Fruit fly (Drosophila melanogaster): ENCODE measurements around the gene Stim.

Stim gene

DNA sequence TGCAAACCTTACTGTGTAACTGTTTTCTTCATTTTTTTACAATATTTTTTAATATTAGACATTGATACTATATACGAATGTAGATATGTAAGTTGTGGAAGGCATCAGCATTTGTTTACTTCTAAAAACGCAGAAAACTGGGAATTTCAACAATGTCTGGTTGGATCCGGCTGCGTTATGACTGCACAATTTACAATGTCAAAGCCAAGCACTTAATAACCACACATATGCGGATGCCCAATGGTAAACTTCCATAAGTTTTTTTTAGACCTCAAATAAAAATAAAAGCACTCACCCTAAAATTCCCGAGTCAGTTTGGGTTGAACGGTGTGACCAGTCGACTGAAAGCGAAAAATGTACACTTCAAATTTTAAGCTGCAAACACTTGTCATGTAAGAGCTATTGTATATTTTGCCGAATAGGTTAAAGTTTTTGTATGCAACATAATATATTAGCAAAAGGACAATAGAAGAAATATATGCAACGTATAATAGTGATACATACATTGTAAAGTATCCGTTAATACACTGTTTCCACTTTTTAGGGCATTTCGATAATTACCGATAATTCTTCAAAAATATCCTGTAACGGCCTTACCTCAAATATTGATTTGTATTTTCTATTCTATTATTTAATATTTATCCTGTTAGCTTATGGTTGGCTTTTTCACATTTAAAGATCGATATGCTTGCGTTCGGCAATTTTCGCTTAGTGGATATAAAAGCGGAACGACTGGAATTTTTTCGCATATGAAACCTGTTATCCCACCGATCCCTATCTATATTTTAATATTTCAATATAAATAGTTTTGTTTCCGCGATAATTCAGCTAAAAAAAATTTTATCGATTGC, at the start of gene Stim:
Stim (minus strand) TSS at position 347 of the 851 bp plus-strand sequence.
- TF ChIP-seq ttk (optimal IDR thresholded peaks at IDR 0.05), result no peak
- no peak for TF ChIP-seq insv (optimal IDR thresholded peaks at IDR 0.05)
- TF ChIP-seq h (optimal IDR thresholded peaks at IDR 0.05), result no peak
- TF ChIP-seq psq (optimal IDR thresholded peaks at IDR 0.05), result no peak
- TF ChIP-seq Myc (optimal IDR thresholded peaks at IDR 0.05), result no peak
- no peak for TF ChIP-seq Sin3A (optimal IDR thresholded peaks at IDR 0.05)

DNA sequence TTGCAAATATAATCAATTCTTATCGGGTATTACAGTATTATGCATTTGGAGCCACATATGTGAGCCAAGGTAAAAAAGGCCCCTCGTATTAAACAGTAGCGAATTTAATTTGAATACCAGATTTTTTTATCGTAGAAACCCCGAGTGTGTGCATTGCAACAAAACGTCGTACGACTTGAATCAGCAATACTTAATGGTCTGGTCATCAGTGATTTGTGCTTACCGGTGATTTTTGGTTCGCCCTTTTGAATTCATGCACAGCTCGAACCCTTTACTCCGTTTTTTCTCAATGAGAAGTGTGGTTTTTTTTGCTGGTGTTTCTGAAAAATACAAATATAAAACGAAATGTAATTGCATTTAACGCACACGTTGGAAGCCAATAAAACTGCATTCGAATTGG, 49.4 kb upstream of the Stim start:
- TF ChIP-seq insv (optimal IDR thresholded peaks at IDR 0.05), result no peak
- TF ChIP-seq ttk (optimal IDR thresholded peaks at IDR 0.05), result no peak
- no peak for TF ChIP-seq h (optimal IDR thresholded peaks at IDR 0.05)

DNA sequence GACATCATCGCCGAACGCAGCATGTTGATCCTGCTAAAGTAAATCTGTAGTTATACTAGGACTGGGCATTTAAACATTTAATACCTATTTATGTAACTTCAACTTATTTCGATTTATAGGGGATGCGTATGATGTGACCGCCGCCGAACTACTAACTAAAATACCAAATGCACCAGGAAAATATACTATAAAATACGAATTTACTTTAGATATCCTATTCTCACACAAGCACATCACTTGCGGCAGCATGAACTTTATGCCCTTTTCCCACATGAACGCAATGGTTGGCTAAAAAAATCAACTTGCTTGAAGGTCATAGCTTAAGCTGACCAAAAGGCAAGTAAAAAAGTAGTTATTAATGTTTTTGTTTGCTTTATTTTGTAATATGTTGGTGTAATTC, 46.4 kb upstream of the Stim start, which contains the start of gene ND-20:
ND-20 (minus strand) TSS at position 155 of the 400 bp plus-strand sequence.
- TF ChIP-seq Myc (optimal IDR thresholded peaks at IDR 0.05) (no peak), insv (optimal IDR thresholded peaks at IDR 0.05) (no peak), Sin3A (optimal IDR thresholded peaks at IDR 0.05) (no peak), ttk (optimal IDR thresholded peaks at IDR 0.05) (no peak), h (optimal IDR thresholded peaks at IDR 0.05) (no peak), psq (optimal IDR thresholded peaks at IDR 0.05) (no peak)

DNA sequence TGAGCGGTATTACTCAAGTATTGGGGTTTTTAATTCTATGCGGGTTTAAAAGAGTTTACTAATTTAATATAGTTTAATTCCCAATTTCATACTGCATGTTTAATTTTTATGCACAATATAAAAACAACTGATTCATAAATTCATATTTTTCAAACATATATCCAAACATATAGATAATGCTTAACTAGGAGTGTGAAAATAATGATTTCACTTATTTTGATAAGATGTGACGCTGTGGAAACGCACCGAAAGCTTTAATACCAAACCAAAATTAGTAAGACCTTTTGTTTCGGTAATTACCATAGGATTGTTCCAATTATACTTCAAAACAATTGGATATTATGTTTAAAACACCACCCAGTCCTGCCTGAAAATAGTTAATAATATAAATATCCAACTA, 43.2 kb upstream of the Stim start, which contains the start of gene Slc25A46a:
Slc25A46a (plus strand) TSS at position 272 of the 400 bp plus-strand sequence.
- TF ChIP-seq h (optimal IDR thresholded peaks at IDR 0.05), result no peak
- no peak for TF ChIP-seq insv (optimal IDR thresholded peaks at IDR 0.05)
- TF ChIP-seq psq (optimal IDR thresholded peaks at IDR 0.05), result no peak
- TF ChIP-seq Sin3A (optimal IDR thresholded peaks at IDR 0.05), result no peak
- TF ChIP-seq ttk (optimal IDR thresholded peaks at IDR 0.05), result no peak

- no peak for TF ChIP-seq insv (optimal IDR thresholded peaks at IDR 0.05)
- no peak for TF ChIP-seq ttk (optimal IDR thresholded peaks at IDR 0.05)
- TF ChIP-seq psq (optimal IDR thresholded peaks at IDR 0.05), result no peak
- no peak for TF ChIP-seq h (optimal IDR thresholded peaks at IDR 0.05)
- TF ChIP-seq Sin3A (optimal IDR thresholded peaks at IDR 0.05), result no peak
- TF ChIP-seq Myc (optimal IDR thresholded peaks at IDR 0.05), result no peak
These were observed 42.6 kb upstream of the Stim start, which contains the start of gene Cep164 for dm6 chrX:15982844-15983243. Cep164 (minus strand) TSS chrX:15982944.

dm6 chrX:15976568-15976967, 36.3 kb upstream of the Stim start, which contains the start of gene CG42766:
CG42766 (plus strand) TSS chrX:15976868.
- TF ChIP-seq ttk (optimal IDR thresholded peaks at IDR 0.05), result no peak
- TF ChIP-seq h (optimal IDR thresholded peaks at IDR 0.05), result no peak
- no peak for TF ChIP-seq Myc (optimal IDR thresholded peaks at IDR 0.05)
- TF ChIP-seq psq (optimal IDR thresholded peaks at IDR 0.05), result no peak
- TF ChIP-seq Sin3A (optimal IDR thresholded peaks at IDR 0.05), result no peak
- TF ChIP-seq insv (optimal IDR thresholded peaks at IDR 0.05), result no peak

DNA sequence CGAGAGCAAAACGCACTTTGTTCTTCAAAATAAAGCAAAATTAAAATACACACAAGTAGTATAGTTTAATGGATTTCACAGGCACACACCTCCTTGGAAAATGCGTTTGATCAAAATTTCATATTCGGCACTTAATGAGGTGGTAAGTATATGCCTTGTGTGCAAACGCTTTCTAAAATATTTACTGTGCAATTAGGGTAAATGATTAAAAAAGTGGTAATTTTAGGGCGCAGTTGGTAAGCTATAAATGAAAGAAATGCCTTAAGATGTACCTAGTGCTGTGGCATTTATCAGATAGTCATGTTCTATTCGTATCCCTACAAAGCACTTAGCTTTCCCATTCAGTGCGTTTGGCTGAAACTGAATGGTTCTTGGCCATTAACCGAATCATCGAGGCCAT, 33.9 kb upstream of the Stim start, which contains the start of gene Or13a:
Or13a (plus strand) TSS at position 301 of the 400 bp plus-strand sequence.
- TF ChIP-seq Sin3A (optimal IDR thresholded peaks at IDR 0.05), result no peak
- TF ChIP-seq ttk (optimal IDR thresholded peaks at IDR 0.05), result no peak
- TF ChIP-seq insv (optimal IDR thresholded peaks at IDR 0.05), result no peak
- TF ChIP-seq psq (optimal IDR thresholded peaks at IDR 0.05), result no peak
- no peak for TF ChIP-seq Myc (optimal IDR thresholded peaks at IDR 0.05)
- no peak for TF ChIP-seq h (optimal IDR thresholded peaks at IDR 0.05)

dm6 chrX:15973157-15973774, 33.0 kb upstream of the Stim start, which contains the start of gene mmd:
mmd (minus strand) TSS chrX:15973159.
- TF ChIP-seq Myc (optimal IDR thresholded peaks at IDR 0.05) (no peak), h (optimal IDR thresholded peaks at IDR 0.05) (no peak), Sin3A (optimal IDR thresholded peaks at IDR 0.05) (no peak), insv (optimal IDR thresholded peaks at IDR 0.05) (no peak), psq (optimal IDR thresholded peaks at IDR 0.05) (no peak), ttk (optimal IDR thresholded peaks at IDR 0.05) (no peak)

dm6 chrX:15971574-15971973, 31.3 kb upstream of the Stim start:
- TF ChIP-seq h (optimal IDR thresholded peaks at IDR 0.05) (no peak), ttk (optimal IDR thresholded peaks at IDR 0.05) (no peak), insv (optimal IDR thresholded peaks at IDR 0.05) (no peak), Sin3A (optimal IDR thresholded peaks at IDR 0.05) (no peak), Myc (optimal IDR thresholded peaks at IDR 0.05) (no peak)

- TF ChIP-seq ttk (optimal IDR thresholded peaks at IDR 0.05) (no peak), Myc (optimal IDR thresholded peaks at IDR 0.05) (no peak), Sin3A (optimal IDR thresholded peaks at IDR 0.05) (no peak), h (optimal IDR thresholded peaks at IDR 0.05) (no peak), psq (optimal IDR thresholded peaks at IDR 0.05) (no peak), insv (optimal IDR thresholded peaks at IDR 0.05) (no peak)
These were observed 29.3 kb upstream of the Stim start for dm6 chrX:15969577-15969976.

- TF ChIP-seq insv (optimal IDR thresholded peaks at IDR 0.05), result no peak
- TF ChIP-seq psq (optimal IDR thresholded peaks at IDR 0.05), result no peak
- TF ChIP-seq h (optimal IDR thresholded peaks at IDR 0.05), result no peak
- TF ChIP-seq Sin3A (optimal IDR thresholded peaks at IDR 0.05), result no peak
- TF ChIP-seq ttk (optimal IDR thresholded peaks at IDR 0.05), result no peak
- TF ChIP-seq Myc (optimal IDR thresholded peaks at IDR 0.05), result no peak
These were observed 9.8 kb upstream of the Stim start for dm6 chrX:15950056-15950455.

DNA sequence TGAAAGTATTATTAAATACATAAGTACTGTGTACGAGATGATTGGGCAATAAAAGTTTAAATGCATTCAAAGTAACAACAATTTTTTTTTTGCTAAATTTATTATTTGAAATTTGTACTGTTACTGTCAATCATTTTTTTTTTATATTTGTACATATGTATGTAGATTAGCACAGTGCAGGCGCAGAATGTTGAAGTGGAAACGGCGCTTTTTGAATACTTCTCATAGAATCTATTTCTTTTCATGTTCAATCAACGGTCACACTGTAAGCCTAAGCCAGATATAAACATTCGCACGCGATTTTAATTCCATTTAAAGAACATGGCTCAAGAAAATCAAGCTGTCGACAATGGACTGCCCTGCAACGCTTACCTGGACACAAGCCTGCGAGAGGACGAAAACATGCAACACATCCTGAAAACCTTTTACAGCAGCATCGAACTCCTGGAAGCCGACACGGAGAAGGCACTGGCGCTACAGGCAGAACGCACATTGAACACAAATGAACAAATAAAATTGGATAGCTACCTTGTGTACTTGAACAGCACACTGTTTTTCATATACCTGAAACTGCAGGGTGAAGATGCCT, 4.6 kb upstream of the Stim start, which contains the start of gene Rrp47:
Rrp47 (plus strand) TSS at position 163 of the 589 bp plus-strand sequence.
- TF ChIP-seq insv (optimal IDR thresholded peaks at IDR 0.05) (no peak), psq (optimal IDR thresholded peaks at IDR 0.05) (no peak), ttk (optimal IDR thresholded peaks at IDR 0.05) (no peak), h (optimal IDR thresholded peaks at IDR 0.05) (no peak), Sin3A (optimal IDR thresholded peaks at IDR 0.05) (no peak), Myc (optimal IDR thresholded peaks at IDR 0.05) (no peak)

All from Kc167 (cell line).